Fruit fly (Drosophila melanogaster): ENCODE measurements around the gene Son.

Son gene

DNA sequence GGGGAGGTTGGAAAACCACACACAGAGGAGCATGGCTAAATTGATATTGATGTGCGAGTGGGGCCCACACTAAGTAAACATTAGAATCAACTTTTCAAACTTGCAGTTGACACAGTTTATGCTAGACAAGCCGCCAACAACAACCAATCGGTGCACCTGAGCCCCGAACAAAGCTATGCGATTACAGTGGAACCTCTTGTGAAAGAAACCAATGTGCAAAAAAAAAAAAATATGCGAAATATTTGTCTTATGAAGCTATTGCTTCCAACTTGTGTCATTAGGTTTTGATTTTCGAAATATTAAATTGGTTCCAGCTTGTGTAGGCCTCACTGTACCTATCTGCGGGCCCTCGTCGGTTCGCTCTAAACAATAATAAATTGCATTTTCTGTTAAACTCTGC, 40.5 kb downstream of the Son start:
- TF ChIP-seq sage (GFP tag; optimal IDR thresholded peaks at IDR 0.05) (no peak), Myc (optimal IDR thresholded peaks at IDR 0.05) (no peak), fru (GFP tag; optimal IDR thresholded peaks at IDR 0.05) (peak; percentile 48), Hnf4 (GFP tag; optimal IDR thresholded peaks at IDR 0.05) (peak; percentile 46), lola (GFP tag; optimal IDR thresholded peaks at IDR 0.05) (no peak), rgr (GFP tag; optimal IDR thresholded peaks at IDR 0.05) (peak; percentile 32), Dif (GFP tag; optimal IDR thresholded peaks at IDR 0.05; ENCODE audit: partially characterized antibody) (no peak), dmrt93B (GFP tag; optimal IDR thresholded peaks at IDR 0.05) (peak; percentile 44), HLH106 (tag; optimal IDR thresholded peaks at IDR 0.05) (peak; percentile 48), Hr83 (GFP tag; optimal IDR thresholded peaks at IDR 0.05; ENCODE audit: poor library complexity, severe bottlenecking) (no peak), Abd-B (GFP tag; optimal IDR thresholded peaks at IDR 0.05) (no peak), N (GFP tag; optimal IDR thresholded peaks at IDR 0.05) (no peak), pan (optimal IDR thresholded peaks at IDR 0.05) (no peak), Mio (GFP tag; optimal IDR thresholded peaks at IDR 0.05) (no peak), sv (GFP tag; optimal IDR thresholded peaks at IDR 0.05) (peak; percentile 7), Dfd (GFP tag; optimal IDR thresholded peaks at IDR 0.05) (no peak), foxo (GFP tag; optimal IDR thresholded peaks at IDR 0.05) (peak in 1 of 2 experiments; percentile 61), Vsx2 (GFP tag; optimal IDR thresholded peaks at IDR 0.05; ENCODE audit: partially characterized antibody) (no peak), h (GFP tag; optimal IDR thresholded peaks at IDR 0.05) (peak; percentile 57), Hr78 (GFP tag; optimal IDR thresholded peaks at IDR 0.05) (no peak), OdsH (GFP tag; optimal IDR thresholded peaks at IDR 0.05) (peak; percentile 24), CG9705 (GFP tag; optimal IDR thresholded peaks at IDR 0.05) (no peak), jim (GFP tag; optimal IDR thresholded peaks at IDR 0.05) (no peak), ey (GFP tag; optimal IDR thresholded peaks at IDR 0.05) (peak; percentile 55), br (GFP tag; optimal IDR thresholded peaks at IDR 0.05) (peak; percentile 44)

DNA sequence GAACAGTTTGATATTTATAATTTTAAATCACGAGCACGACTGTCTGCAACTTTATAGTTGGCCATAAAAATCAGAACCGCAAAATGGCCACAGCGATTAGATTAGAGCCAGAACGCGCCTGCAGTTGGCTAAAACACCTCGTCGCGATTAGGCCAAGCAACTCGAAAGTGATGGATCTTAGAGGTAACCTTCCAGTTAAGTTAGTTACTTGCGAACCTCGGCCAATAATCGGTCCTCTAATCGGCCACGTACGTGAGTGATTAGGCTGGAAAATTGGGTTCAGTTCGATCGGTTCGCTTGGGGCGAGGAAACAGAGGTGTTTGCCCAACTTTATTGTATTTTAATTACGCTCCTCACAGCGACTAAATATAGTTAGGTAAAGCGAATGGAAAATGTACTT, 42.4 kb downstream of the Son start:
- TF ChIP-seq CrebA (GFP tag; optimal IDR thresholded peaks at IDR 0.05; ENCODE audit: borderline replicate concordance) (no peak), rgr (GFP tag; optimal IDR thresholded peaks at IDR 0.05) (no peak), Myc (optimal IDR thresholded peaks at IDR 0.05) (no peak)

DNA sequence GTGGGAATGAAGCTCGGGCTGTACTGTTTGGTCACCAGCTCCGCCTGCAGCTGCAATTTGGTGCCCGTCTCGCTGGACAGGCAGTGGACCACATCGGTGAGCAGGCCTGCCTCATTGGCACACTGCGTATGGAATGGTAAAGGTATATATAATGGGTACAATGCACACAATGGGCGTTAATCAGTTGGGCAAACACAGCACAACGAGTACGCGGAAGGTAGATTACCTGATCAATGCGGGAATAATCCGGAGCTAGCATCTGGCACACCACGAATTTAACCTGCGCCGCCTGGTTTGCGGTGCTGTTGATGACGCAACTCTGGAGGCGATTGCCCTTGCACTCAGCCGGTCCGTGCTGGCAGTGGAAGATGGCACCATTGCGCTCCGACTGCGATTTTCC, 47.6 kb downstream of the Son start:
- TF ChIP-seq Hr83 (GFP tag; optimal IDR thresholded peaks at IDR 0.05; ENCODE audit: poor library complexity, severe bottlenecking) (peak; percentile 89), br (GFP tag; optimal IDR thresholded peaks at IDR 0.05) (no peak)

- TF ChIP-seq jim (GFP tag; optimal IDR thresholded peaks at IDR 0.05) (no peak), dmrt93B (GFP tag; optimal IDR thresholded peaks at IDR 0.05) (no peak), N (GFP tag; optimal IDR thresholded peaks at IDR 0.05) (no peak), Rel (GFP tag; optimal IDR thresholded peaks at IDR 0.05) (no peak), Rel (tag; optimal IDR thresholded peaks at IDR 0.05) (no peak), Hr78 (GFP tag; optimal IDR thresholded peaks at IDR 0.05) (no peak), Mio (GFP tag; optimal IDR thresholded peaks at IDR 0.05) (no peak), OdsH (GFP tag; optimal IDR thresholded peaks at IDR 0.05) (no peak), Dif (GFP tag; optimal IDR thresholded peaks at IDR 0.05; ENCODE audit: partially characterized antibody) (no peak), sv (GFP tag; optimal IDR thresholded peaks at IDR 0.05) (no peak), GATAd (GFP tag; optimal IDR thresholded peaks at IDR 0.05) (no peak), HLH106 (tag; optimal IDR thresholded peaks at IDR 0.05) (no peak), lola (GFP tag; optimal IDR thresholded peaks at IDR 0.05) (no peak), woc (GFP tag; optimal IDR thresholded peaks at IDR 0.05) (no peak), CG32264 (GFP tag; optimal IDR thresholded peaks at IDR 0.05) (no peak), dl (GFP tag; optimal IDR thresholded peaks at IDR 0.05; ENCODE audit: insufficient read depth in 1 of 2, partially characterized antibody in 2 of 2) (no peak), psq (GFP tag; optimal IDR thresholded peaks at IDR 0.05) (no peak), sage (GFP tag; optimal IDR thresholded peaks at IDR 0.05) (no peak), Myc (optimal IDR thresholded peaks at IDR 0.05) (no peak)
Observed at dm6 chr3R:9626266-9626665, 48.4 kb downstream of the Son start.

DNA sequence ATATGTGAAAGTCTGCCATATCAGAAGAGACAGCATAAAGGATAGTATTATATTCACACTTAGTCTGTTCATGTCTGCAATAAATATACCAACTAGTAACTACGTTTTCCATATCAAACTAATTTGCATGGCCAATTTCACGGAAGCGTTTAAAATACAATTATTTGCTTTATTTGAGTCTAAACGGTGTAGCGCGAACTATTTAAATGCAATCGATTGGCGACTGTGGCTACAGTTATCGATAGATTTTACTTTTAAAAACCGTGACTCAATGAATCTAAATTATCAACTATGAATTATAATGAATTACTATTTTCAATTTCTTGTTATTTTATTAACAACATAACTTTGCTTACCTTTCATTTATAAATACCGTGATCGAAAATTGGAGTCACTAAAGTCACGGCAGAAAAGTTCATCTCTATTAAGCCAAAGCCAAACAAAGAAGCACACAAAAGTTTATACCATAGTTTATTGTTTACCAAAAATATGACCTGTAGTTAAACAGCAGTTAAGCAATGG, 49.1 kb downstream of the Son start, which contains the start of the genes CG9427 and CG8319:
Gene CG9427, minus strand, starts transcription at position 51 of the 522 bp plus-strand sequence.
Gene CG8319, plus strand, starts transcription at position 442 of the 522 bp plus-strand sequence.
- peak; percentile 61 for TF ChIP-seq ey (GFP tag; optimal IDR thresholded peaks at IDR 0.05)
- peak; percentile 73 for TF ChIP-seq rgr (GFP tag; optimal IDR thresholded peaks at IDR 0.05)
- no peak for TF ChIP-seq Dfd (GFP tag; optimal IDR thresholded peaks at IDR 0.05)
- no peak for TF ChIP-seq tai (GFP tag; optimal IDR thresholded peaks at IDR 0.05)
- peak in 1 of 2 experiments; percentile 73 for TF ChIP-seq foxo (GFP tag; optimal IDR thresholded peaks at IDR 0.05)
- peak; percentile 8 for TF ChIP-seq CG9705 (GFP tag; optimal IDR thresholded peaks at IDR 0.05)
- peak; percentile 6 for TF ChIP-seq sage (GFP tag; optimal IDR thresholded peaks at IDR 0.05)
- TF ChIP-seq jim (GFP tag; optimal IDR thresholded peaks at IDR 0.05), result no peak
- TF ChIP-seq HLH106 (tag; optimal IDR thresholded peaks at IDR 0.05), result peak; percentile 62
- no peak for TF ChIP-seq Myc (optimal IDR thresholded peaks at IDR 0.05)
- TF ChIP-seq Vsx2 (GFP tag; optimal IDR thresholded peaks at IDR 0.05; ENCODE audit: partially characterized antibody), result no peak
- peak; percentile 25 for TF ChIP-seq woc (GFP tag; optimal IDR thresholded peaks at IDR 0.05)
- TF ChIP-seq Dif (GFP tag; optimal IDR thresholded peaks at IDR 0.05; ENCODE audit: partially characterized antibody), result no peak
- TF ChIP-seq Hr78 (GFP tag; optimal IDR thresholded peaks at IDR 0.05), result no peak
- no peak for TF ChIP-seq Rel (GFP tag; optimal IDR thresholded peaks at IDR 0.05)
- peak; percentile 39 for TF ChIP-seq Rel (tag; optimal IDR thresholded peaks at IDR 0.05)
- no peak for TF ChIP-seq CG32264 (GFP tag; optimal IDR thresholded peaks at IDR 0.05)
- TF ChIP-seq brk (GFP tag; optimal IDR thresholded peaks at IDR 0.05), result peak; percentile 58
- no peak for TF ChIP-seq dmrt93B (GFP tag; optimal IDR thresholded peaks at IDR 0.05)
- no peak for TF ChIP-seq dsf (GFP tag; optimal IDR thresholded peaks at IDR 0.05; ENCODE audit: borderline replicate concordance)
- peak; percentile 45 for TF ChIP-seq OdsH (GFP tag; optimal IDR thresholded peaks at IDR 0.05)
- TF ChIP-seq psq (GFP tag; optimal IDR thresholded peaks at IDR 0.05), result peak; percentile 42
- peak; percentile 79 for TF ChIP-seq Hnf4 (GFP tag; optimal IDR thresholded peaks at IDR 0.05)
- TF ChIP-seq h (GFP tag; optimal IDR thresholded peaks at IDR 0.05), result peak; percentile 75
- peak; percentile 48 for TF ChIP-seq sv (GFP tag; optimal IDR thresholded peaks at IDR 0.05)
- no peak for TF ChIP-seq GATAd (GFP tag; optimal IDR thresholded peaks at IDR 0.05)
- no peak for TF ChIP-seq N (GFP tag; optimal IDR thresholded peaks at IDR 0.05)
- peak; percentile 60 for TF ChIP-seq br (GFP tag; optimal IDR thresholded peaks at IDR 0.05)
- TF ChIP-seq Hr83 (GFP tag; optimal IDR thresholded peaks at IDR 0.05; ENCODE audit: poor library complexity, severe bottlenecking), result no peak
- TF ChIP-seq fru (GFP tag; optimal IDR thresholded peaks at IDR 0.05), result peak; percentile 60
